Fruit fly (Drosophila melanogaster) whole organism, embryonic: Measurements from ENCODE around the gene Jon25Bi.

Experiments
- Ada2b ChIP-seq: fragments of 200-800 bp; sonication (Bioruptor generic); IDR thresholded peaks from 2 replicates; pipeline ENCODE4 v1.3.6; 2022; ENCODE audit warnings: missing biosample characterization, missing genetic modification characterization
- Bgb ChIP-seq: fragments of 200-800 bp; sonication (Bioruptor generic); IDR thresholded peaks from 2 replicates; pipeline ENCODE4 v1.3.6; 2022; ENCODE audit warnings: missing biosample characterization, missing genetic modification characterization; ENCODE audit not compliant: partially characterized antibody
- Blimp-1 ChIP-seq: fragments of 200-800 bp; sonication (Bioruptor generic); optimal IDR thresholded peaks from 3 replicates; lab custom pipeline; 2018; ENCODE audit warnings: missing biosample characterization, missing genetic modification characterization, mild to moderate bottlenecking, moderate library complexity, missing genetic modification reagents
- CG10431 ChIP-seq: fragments of 200-800 bp; sonication (Bioruptor generic); optimal IDR thresholded peaks from 3 replicates; lab custom pipeline; 2018; ENCODE audit warnings: missing biosample characterization, mild to moderate bottlenecking, missing genetic modification characterization
- CG12155 ChIP-seq: fragments of 200-800 bp; sonication (Bioruptor generic); optimal IDR thresholded peaks from 3 replicates; lab custom pipeline; 2016; ENCODE audit warnings: missing biosample characterization, missing genetic modification characterization
- CG13123 ChIP-seq: fragments of 200-800 bp; sonication (Bioruptor generic); optimal IDR thresholded peaks from 2 replicates; lab custom pipeline; 2016; ENCODE audit warnings: missing biosample characterization, missing genetic modification characterization
- CG15073 ChIP-seq: fragments of 200-800 bp; sonication (Bioruptor generic); optimal IDR thresholded peaks from 2 replicates; lab custom pipeline; 2016; ENCODE audit warnings: missing biosample characterization, missing genetic modification characterization
- CG1529 ChIP-seq: fragments of 200-800 bp; sonication (Bioruptor generic); optimal IDR thresholded peaks from 3 replicates; lab custom pipeline; 2018; ENCODE audit warnings: missing biosample characterization, missing genetic modification characterization
- CG15514 ChIP-seq: fragments of 200-800 bp; sonication (Bioruptor generic); optimal IDR thresholded peaks from 3 replicates; lab custom pipeline; 2017; ENCODE audit warnings: missing biosample characterization, missing genetic modification characterization, mild to moderate bottlenecking, moderate library complexity, missing genetic modification reagents
- CG15696 ChIP-seq: fragments of 200-800 bp; sonication (Bioruptor generic); optimal IDR thresholded peaks from 2 replicates; lab custom pipeline; 2019; ENCODE audit warnings: missing biosample characterization, mild to moderate bottlenecking, missing genetic modification characterization, moderate library complexity
- CG1602 ChIP-seq: fragments of 200-800 bp; sonication (Bioruptor generic); optimal IDR thresholded peaks from 3 replicates; lab custom pipeline; 2016; ENCODE audit warnings: missing biosample characterization, missing genetic modification characterization
- CG16815 ChIP-seq: fragments of 200-800 bp; sonication (Bioruptor generic); optimal IDR thresholded peaks from 3 replicates; lab custom pipeline; 2017; ENCODE audit warnings: missing biosample characterization, mild to moderate bottlenecking, missing genetic modification characterization
- CG17802 ChIP-seq: fragments of 200-800 bp; sonication (Bioruptor generic); optimal IDR thresholded peaks from 2 replicates; lab custom pipeline; 2018; ENCODE audit warnings: missing biosample characterization, mild to moderate bottlenecking, missing genetic modification characterization, moderate library complexity
- CG18011 ChIP-seq: fragments of 200-800 bp; sonication (Bioruptor generic); optimal IDR thresholded peaks from 2 replicates; lab custom pipeline; 2017; ENCODE audit warnings: missing biosample characterization, missing genetic modification characterization, mild to moderate bottlenecking, moderate library complexity, missing genotype
- CG18476 ChIP-seq: fragments of 200-800 bp; sonication (Bioruptor generic); optimal IDR thresholded peaks from 2 replicates; lab custom pipeline; 2016; ENCODE audit warnings: missing biosample characterization, mild to moderate bottlenecking, missing genetic modification characterization
- CG31365 ChIP-seq: fragments of 200-800 bp; sonication (Bioruptor generic); optimal IDR thresholded peaks from 2 replicates; lab custom pipeline; 2018; ENCODE audit warnings: missing biosample characterization, mild to moderate bottlenecking, missing genetic modification characterization
- CG31388 ChIP-seq: fragments of 200-800 bp; sonication (Bioruptor generic); optimal IDR thresholded peaks from 2 replicates; lab custom pipeline; 2016; ENCODE audit warnings: missing biosample characterization, missing genetic modification characterization
- CG32772 ChIP-seq: fragments of 200-800 bp; sonication (Bioruptor generic); IDR thresholded peaks from 2 replicates; pipeline ENCODE4 v1.3.6; 2022; ENCODE audit warnings: missing biosample characterization, missing genetic modification characterization
- CG5180 ChIP-seq: fragments of 200-800 bp; sonication (Bioruptor generic); optimal IDR thresholded peaks from 3 replicates; lab custom pipeline; 2017; ENCODE audit warnings: missing biosample characterization, missing genetic modification characterization, mild to moderate bottlenecking, moderate library complexity, missing genetic modification reagents
- CG6272 ChIP-seq: fragments of 200-800 bp; sonication (Bioruptor generic); IDR thresholded peaks from 2 replicates; pipeline ENCODE4 v1.3.6; 2022; ENCODE audit warnings: missing biosample characterization, missing genetic modification characterization
- CG6765 ChIP-seq: fragments of 200-800 bp; sonication (Bioruptor generic); optimal IDR thresholded peaks from 3 replicates; lab custom pipeline; 2017; ENCODE audit warnings: missing biosample characterization, mild to moderate bottlenecking, missing genetic modification characterization
- CG6791 ChIP-seq: fragments of 200-800 bp; sonication (Bioruptor generic); IDR thresholded peaks from 3 replicates; pipeline ENCODE4 v1.3.6; 2022; ENCODE audit warnings: missing biosample characterization, missing genetic modification characterization; ENCODE audit not compliant: partially characterized antibody
- CG6854 ChIP-seq: fragments of 200-800 bp; sonication (Bioruptor generic); optimal IDR thresholded peaks from 3 replicates; lab custom pipeline; 2017; ENCODE audit warnings: missing biosample characterization, mild to moderate bottlenecking, missing genetic modification characterization
- CG7357 ChIP-seq: fragments of 200-800 bp; sonication (Bioruptor generic); IDR thresholded peaks from 3 replicates; pipeline ENCODE4 v1.3.6; 2022; ENCODE audit warnings: missing biosample characterization, missing genetic modification characterization
- CG9932 ChIP-seq: fragments of 200-800 bp; sonication (Bioruptor generic); IDR thresholded peaks from 2 replicates; pipeline ENCODE4 v1.3.6; 2022; ENCODE audit warnings: missing biosample characterization, missing genetic modification characterization
- Chrac-16 ChIP-seq: fragments of 200-800 bp; sonication (Bioruptor generic); optimal IDR thresholded peaks from 3 replicates; lab custom pipeline; 2016; ENCODE audit warnings: missing biosample characterization, missing genetic modification characterization
- CoRest ChIP-seq: fragments of 200-800 bp; sonication (Bioruptor generic); optimal IDR thresholded peaks from 3 replicates; lab custom pipeline; 2018; ENCODE audit warnings: missing biosample characterization, mild to moderate bottlenecking, missing genetic modification characterization, moderate library complexity
- Doc2 ChIP-seq: fragments of 200-800 bp; sonication (Bioruptor generic); IDR thresholded peaks from 2 replicates; pipeline ENCODE4 v1.3.6; 2022; ENCODE audit warnings: missing biosample characterization, missing genetic modification characterization
- H2.0 ChIP-seq: fragments of 200-800 bp; sonication (Bioruptor generic); IDR thresholded peaks from 2 replicates; pipeline ENCODE4 v1.3.6; 2022; ENCODE audit warnings: missing biosample characterization, missing genetic modification characterization
- Nf-YA ChIP-seq: fragments of 200-800 bp; sonication (Bioruptor generic); IDR thresholded peaks from 2 replicates; pipeline ENCODE4 v1.3.6; 2022; ENCODE audit warnings: missing biosample characterization, missing genetic modification characterization
- Ravus ChIP-seq: fragments of 200-800 bp; sonication (Bioruptor generic); IDR thresholded peaks from 2 replicates; pipeline ENCODE4 v1.3.6; 2022; ENCODE audit warnings: missing biosample characterization, missing genetic modification characterization
- Tbp ChIP-seq: fragments of >200 bp; optimal IDR thresholded peaks from 2 replicates; lab custom pipeline; 2018; ENCODE audit warnings: missing biosample characterization, missing genetic modification characterization
- Vsx1 ChIP-seq: fragments of 200-800 bp; sonication (Bioruptor generic); optimal IDR thresholded peaks from 2 replicates; lab custom pipeline; 2017; ENCODE audit warnings: missing biosample characterization, mild to moderate bottlenecking, missing genetic modification characterization, missing genetic modification reagents
- ac ChIP-seq: fragments of 200-800 bp; sonication (Bioruptor generic); optimal IDR thresholded peaks from 3 replicates; lab custom pipeline; 2017; ENCODE audit warnings: missing biosample characterization, mild to moderate bottlenecking, missing genetic modification characterization
- ase ChIP-seq: fragments of 200-800 bp; sonication (Bioruptor generic); IDR thresholded peaks from 3 replicates; pipeline ENCODE4 v1.3.6; 2022; ENCODE audit warnings: missing biosample characterization, missing genetic modification characterization
- ato ChIP-seq: fragments of 200-800 bp; sonication (Bioruptor generic); IDR thresholded peaks from 2 replicates; pipeline ENCODE4 v1.3.6; 2022; ENCODE audit warnings: missing biosample characterization, missing genetic modification characterization; ENCODE audit not compliant: partially characterized antibody
- br ChIP-seq: fragments of >200 bp; optimal IDR thresholded peaks from 2 replicates; lab custom pipeline; 2017
- cato ChIP-seq: fragments of 200-800 bp; sonication (Bioruptor generic); optimal IDR thresholded peaks from 2 replicates; lab custom pipeline; 2016; ENCODE audit warnings: missing biosample characterization, missing genetic modification characterization, borderline replicate concordance
- crp ChIP-seq, 2 experiments: fragments of 200-800 bp; sonication (Bioruptor generic); optimal IDR thresholded peaks; 2 replicates in 1 of 2; 3 replicates in 1 of 2; lab custom pipeline; 2017; ENCODE audit warnings: missing biosample characterization in 2 of 2, missing genetic modification characterization in 2 of 2, mild to moderate bottlenecking in 1 of 2, moderate library complexity in 1 of 2
- dimm ChIP-seq: fragments of 200-800 bp; sonication (Bioruptor generic); IDR thresholded peaks from 2 replicates; pipeline ENCODE4 v1.3.6; 2022; ENCODE audit warnings: missing biosample characterization, missing genetic modification characterization
- dmrt99B ChIP-seq: fragments of 200-800 bp; sonication (Bioruptor generic); optimal IDR thresholded peaks from 2 replicates; lab custom pipeline; 2018; ENCODE audit warnings: missing biosample characterization, mild to moderate bottlenecking, missing genetic modification characterization, moderate library complexity
- ewg ChIP-seq: fragments of 200-800 bp; sonication (Bioruptor generic); optimal IDR thresholded peaks from 3 replicates; lab custom pipeline; 2017; ENCODE audit warnings: mild to moderate bottlenecking, missing biosample characterization, missing genetic modification reagents, missing genetic modification characterization
- insv ChIP-seq, 2 experiments: fragments of 200-800 bp; sonication (Bioruptor generic); optimal IDR thresholded peaks; 3 replicates each; lab custom pipeline; 2016 to 2018; ENCODE audit warnings: missing biosample characterization in 2 of 2, missing genetic modification characterization in 2 of 2
- kah ChIP-seq: fragments of 200-800 bp; sonication (Bioruptor generic); optimal IDR thresholded peaks from 2 replicates; lab custom pipeline; 2018; ENCODE audit warnings: missing biosample characterization, mild to moderate bottlenecking, missing genetic modification characterization
- pb ChIP-seq: fragments of 200-800 bp; sonication (Bioruptor generic); optimal IDR thresholded peaks from 3 replicates; lab custom pipeline; 2016; ENCODE audit warnings: missing biosample characterization, missing genetic modification characterization
- pnt ChIP-seq: fragments of 200-800 bp; sonication (Bioruptor generic); optimal IDR thresholded peaks from 3 replicates; lab custom pipeline; 2016; ENCODE audit warnings: missing biosample characterization, missing genetic modification characterization
- psq ChIP-seq: fragments of 200-800 bp; sonication (Bioruptor generic); optimal IDR thresholded peaks from 2 replicates; lab custom pipeline; 2017; ENCODE audit warnings: missing biosample characterization, missing genetic modification characterization
- salm ChIP-seq: fragments of 200-800 bp; sonication (Bioruptor generic); optimal IDR thresholded peaks from 2 replicates; lab custom pipeline; 2018; ENCODE audit warnings: missing biosample characterization, mild to moderate bottlenecking, missing genetic modification characterization
- stwl ChIP-seq: fragments of 200-800 bp; sonication (Bioruptor generic); optimal IDR thresholded peaks from 3 replicates; lab custom pipeline; 2018; ENCODE audit warnings: missing biosample characterization, mild to moderate bottlenecking, missing genetic modification characterization, moderate library complexity
- tx ChIP-seq: fragments of 200-800 bp; sonication (Bioruptor generic); optimal IDR thresholded peaks from 2 replicates; lab custom pipeline; 2016; ENCODE audit warnings: missing biosample characterization, missing genetic modification characterization
- zen ChIP-seq: fragments of 200-800 bp; sonication (Bioruptor generic); optimal IDR thresholded peaks from 3 replicates; lab custom pipeline; 2018; ENCODE audit warnings: missing biosample characterization, mild to moderate bottlenecking, missing genetic modification characterization, moderate library complexity

The Jon25Bi gene

DNA sequence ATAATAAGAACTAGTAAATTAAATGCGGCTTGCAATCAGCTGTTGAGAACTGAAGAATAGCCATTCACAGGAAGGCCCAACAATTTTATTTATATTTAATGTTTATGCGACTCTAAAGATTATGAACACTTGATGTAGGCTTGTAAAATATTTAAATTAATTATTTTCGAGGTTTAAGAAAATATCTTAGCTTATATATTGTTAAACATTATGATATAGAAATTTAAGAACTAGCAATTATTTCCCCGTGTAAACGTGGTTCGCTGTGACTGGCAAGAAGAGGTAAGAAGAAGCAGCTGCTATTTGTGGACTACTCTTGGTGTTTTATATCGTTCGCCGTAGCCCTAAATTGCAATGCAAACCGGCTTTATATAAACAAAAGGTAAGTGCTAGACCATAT lies 9.6 kb downstream of the Jon25Bi start, which contains the start of the genes mRpL24 and betaggt-I (continued):
- TF ChIP-seq cato (GFP tag; lab: Kevin White, UChicago): peak; percentile 89
- peak; percentile 92 for TF ChIP-seq dimm
- TF ChIP-seq br (lab: Kevin White, UChicago): no peak
- peak; percentile 78 for TF ChIP-seq CG5180 (GFP tag; lab: Kevin White, UChicago)
- TF ChIP-seq Bgb (GFP tag; lab: Robert Waterston, UW): no peak
- peak; percentile 80 for TF ChIP-seq kah
- TF ChIP-seq insv (GFP tag; optimal IDR thresholded peaks at IDR 0.05; lab: Kevin White, UChicago): peak in 1 of 2 experiments; percentile 73
- peak; percentile 84 for TF ChIP-seq Doc2 (GFP tag; lab: Robert Waterston, UW)
- TF ChIP-seq dmrt99B (tag; lab: Kevin White, UChicago): peak; percentile 95
- peak; percentile 84 for TF ChIP-seq CG17802 (tag; lab: Kevin White, UChicago)
- TF ChIP-seq Vsx1 (GFP tag; lab: Kevin White, UChicago): peak; percentile 79
- TF ChIP-seq CG13123 (GFP tag; lab: Kevin White, UChicago): peak; percentile 90
- TF ChIP-seq CG15073 (GFP tag; lab: Kevin White, UChicago): peak; percentile 71
- TF ChIP-seq CG12155 (GFP tag; lab: Kevin White, UChicago): peak; percentile 94
- TF ChIP-seq H2.0 (GFP tag; lab: Robert Waterston, UW): peak; percentile 97
- peak; percentile 89 for TF ChIP-seq CG1529 (GFP tag; lab: Kevin White, UChicago)
- no peak for TF ChIP-seq pb
- peak; percentile 38 to 94 for TF ChIP-seq crp (GFP tag; optimal IDR thresholded peaks at IDR 0.05; lab: Kevin White, UChicago)
- peak; percentile 85 for TF ChIP-seq psq (GFP tag; lab: Kevin White, UChicago)
- TF ChIP-seq ac (GFP tag; lab: Kevin White, UChicago): peak; percentile 23
- peak; percentile 92 for TF ChIP-seq CG6272 (GFP tag; lab: Robert Waterston, UW)
- peak; percentile 97 for TF ChIP-seq ase
- peak; percentile 69 for TF ChIP-seq stwl (tag; lab: Kevin White, UChicago)
- TF ChIP-seq Blimp-1: peak; percentile 94
- TF ChIP-seq CG16815 (GFP tag; lab: Kevin White, UChicago): peak; percentile 92
- TF ChIP-seq CG6791 (GFP tag; lab: Robert Waterston, UW): no peak
- TF ChIP-seq ato (GFP tag; lab: Robert Waterston, UW): no peak
- peak; percentile 97 for TF ChIP-seq CG15696 (tag; lab: Kevin White, UChicago)
- peak; percentile 91 for TF ChIP-seq ewg (GFP tag; lab: Kevin White, UChicago)
- peak; percentile 96 for TF ChIP-seq CG1602 (GFP tag; lab: Kevin White, UChicago)
- peak; percentile 74 for TF ChIP-seq tx (GFP tag; lab: Kevin White, UChicago)
- TF ChIP-seq CG31388 (GFP tag; lab: Kevin White, UChicago): peak; percentile 91
- peak; percentile 81 for TF ChIP-seq CG6854
- TF ChIP-seq Chrac-16 (GFP tag; lab: Kevin White, UChicago): peak; percentile 94
- TF ChIP-seq CG18011 (GFP tag; lab: Kevin White, UChicago): peak; percentile 85
- TF ChIP-seq Ravus (GFP tag; lab: Robert Waterston, UW): peak; percentile 87
- peak; percentile 90 for TF ChIP-seq Nf-YA (GFP tag; lab: Robert Waterston, UW)
- TF ChIP-seq salm: peak; percentile 93
- peak; percentile 92 for TF ChIP-seq CG15514 (GFP tag; lab: Kevin White, UChicago)
- peak; percentile 76 for TF ChIP-seq CG10431 (GFP tag; lab: Kevin White, UChicago)
- TF ChIP-seq zen (tag; lab: Kevin White, UChicago): peak; percentile 95
- TF ChIP-seq CG31365 (tag; lab: Kevin White, UChicago): peak; percentile 66
- peak; percentile 97 for TF ChIP-seq CG9932 (GFP tag; lab: Robert Waterston, UW)
- peak; percentile 92 for TF ChIP-seq CG18476 (GFP tag; lab: Kevin White, UChicago)
- peak; percentile 93 for TF ChIP-seq CG6765 (GFP tag; lab: Kevin White, UChicago)
- TF ChIP-seq CG7357 (GFP tag; lab: Robert Waterston, UW): peak; percentile 86
- TF ChIP-seq CoRest: peak; percentile 98
- no peak for TF ChIP-seq Tbp (GFP tag; lab: Kevin White, UChicago)
- peak; percentile 96 for TF ChIP-seq CG32772 (GFP tag; lab: Robert Waterston, UW)
- TF ChIP-seq Ada2b (GFP tag; lab: Robert Waterston, UW): peak; percentile 96
- peak; percentile 72 for TF ChIP-seq pnt
